Fruit fly (Drosophila melanogaster) whole organism, prepupa: ENCODE data around the gene mAcon1.
A peak's percentile ranks its signal among the peaks of the same experiment; 100 is the strongest.

Experiments
- CG10631 ChIP-seq: fragments of 200-800 bp; sonication (Bioruptor generic); optimal IDR thresholded peaks from 2 replicates; lab custom pipeline; 2016; ENCODE audit warnings: missing biosample characterization, missing genetic modification characterization
- CG10669 ChIP-seq: fragments of 200-800 bp; sonication (Bioruptor generic); optimal IDR thresholded peaks from 3 replicates; lab custom pipeline; 2018; ENCODE audit warnings: missing biosample characterization, mild to moderate bottlenecking, missing genetic modification characterization, moderate library complexity
- CG11294 ChIP-seq: fragments of 200-800 bp; sonication (Bioruptor generic); IDR thresholded peaks from 2 replicates; pipeline ENCODE4 v1.3.6; 2022; ENCODE audit warnings: missing biosample characterization, missing genetic modification characterization
- CG11762 ChIP-seq: fragments of 200-800 bp; sonication (Bioruptor generic); optimal IDR thresholded peaks from 3 replicates; lab custom pipeline; 2016; ENCODE audit warnings: missing biosample characterization, missing genetic modification characterization; ENCODE audit not compliant: insufficient read depth
- CG15336 ChIP-seq: fragments of 200-800 bp; sonication (Bioruptor generic); IDR thresholded peaks from 2 replicates; pipeline ENCODE4 v1.3.6; 2022; ENCODE audit warnings: missing biosample characterization, missing genetic modification characterization
- CG16779 ChIP-seq: fragments of 200-800 bp; sonication (Bioruptor generic); optimal IDR thresholded peaks from 3 replicates; lab custom pipeline; 2017; ENCODE audit warnings: missing biosample characterization, mild to moderate bottlenecking, missing genetic modification characterization
- CG34406 ChIP-seq: fragments of 200-800 bp; sonication (Bioruptor generic); optimal IDR thresholded peaks from 3 replicates; lab custom pipeline; 2016; ENCODE audit warnings: missing biosample characterization, missing genetic modification characterization
- CG4318 ChIP-seq: fragments of 200-800 bp; sonication (Bioruptor generic); optimal IDR thresholded peaks from 3 replicates; lab custom pipeline; 2017; ENCODE audit warnings: missing biosample characterization, mild to moderate bottlenecking, missing genetic modification characterization
- CG6163 ChIP-seq: fragments of 200-800 bp; sonication (Bioruptor generic); IDR thresholded peaks from 3 replicates; pipeline ENCODE4 v1.3.6; 2022; ENCODE audit warnings: missing biosample characterization, missing genetic modification characterization
- CG6276 ChIP-seq: fragments of 200-800 bp; sonication (Bioruptor generic); optimal IDR thresholded peaks from 2 replicates; lab custom pipeline; 2017; ENCODE audit warnings: missing biosample characterization, mild to moderate bottlenecking, missing genetic modification characterization
- CG6792 ChIP-seq: fragments of 200-800 bp; sonication (Bioruptor generic); optimal IDR thresholded peaks from 3 replicates; lab custom pipeline; 2016; ENCODE audit warnings: missing biosample characterization, missing genetic modification characterization
- CG7368 ChIP-seq: fragments of 200-800 bp; sonication (Bioruptor generic); optimal IDR thresholded peaks from 3 replicates; lab custom pipeline; 2016; ENCODE audit warnings: missing biosample characterization, missing genetic modification characterization
- CG8119 ChIP-seq: fragments of 200-800 bp; sonication (Bioruptor generic); IDR thresholded peaks from 3 replicates; pipeline ENCODE4 v1.3.6; 2022; ENCODE audit warnings: missing biosample characterization, missing genetic modification characterization
- CG9139 ChIP-seq: fragments of 200-800 bp; sonication (Bioruptor generic); optimal IDR thresholded peaks from 3 replicates; lab custom pipeline; 2017; ENCODE audit warnings: missing biosample characterization, mild to moderate bottlenecking, missing genetic modification characterization
- Eip75B ChIP-seq: fragments of 200-800 bp; sonication (Bioruptor generic); optimal IDR thresholded peaks from 3 replicates; lab custom pipeline; 2016; ENCODE audit warnings: missing biosample characterization, missing genetic modification characterization
- Eip93F ChIP-seq: fragments of 200-800 bp; sonication (Bioruptor generic); optimal IDR thresholded peaks from 2 replicates; lab custom pipeline; 2016; ENCODE audit warnings: missing biosample characterization, mild to moderate bottlenecking, missing genetic modification characterization
- Ets21C ChIP-seq: fragments of 200-800 bp; sonication (Bioruptor generic); optimal IDR thresholded peaks from 3 replicates; lab custom pipeline; 2016; ENCODE audit warnings: missing biosample characterization, missing genetic modification characterization
- Hr38 ChIP-seq: sonication (Bioruptor generic); optimal IDR thresholded peaks from 2 replicates; lab custom pipeline; 2016; ENCODE audit warnings: missing biosample characterization, missing genetic modification characterization
- Lpt ChIP-seq: fragments of 200-800 bp; sonication (Bioruptor generic); optimal IDR thresholded peaks from 3 replicates; lab custom pipeline; 2016; ENCODE audit warnings: missing biosample characterization, missing genetic modification characterization
- Met ChIP-seq: fragments of 200-800 bp; sonication (Bioruptor generic); optimal IDR thresholded peaks from 3 replicates; lab custom pipeline; 2016; ENCODE audit warnings: missing biosample characterization, missing genetic modification characterization
- Sox14 ChIP-seq: fragments of 200-800 bp; sonication (Bioruptor generic); optimal IDR thresholded peaks from 3 replicates; lab custom pipeline; 2016; ENCODE audit warnings: missing biosample characterization, missing genetic modification characterization
- Sox15 ChIP-seq: fragments of 200-800 bp; sonication (Bioruptor generic); optimal IDR thresholded peaks from 3 replicates; lab custom pipeline; 2016; ENCODE audit warnings: missing biosample characterization, missing genetic modification characterization
- achi ChIP-seq: fragments of 200-800 bp; sonication (Bioruptor generic); optimal IDR thresholded peaks from 3 replicates; lab custom pipeline; 2016; ENCODE audit warnings: missing biosample characterization, missing genetic modification characterization
- acj6 ChIP-seq: fragments of 200-800 bp; sonication (Bioruptor generic); optimal IDR thresholded peaks from 3 replicates; lab custom pipeline; 2016; ENCODE audit warnings: missing biosample characterization, missing genetic modification characterization
- cyc ChIP-seq: fragments of 200-800 bp; sonication (Bioruptor generic); optimal IDR thresholded peaks from 3 replicates; lab custom pipeline; 2016; ENCODE audit warnings: missing biosample characterization, missing genetic modification characterization
- dac ChIP-seq: fragments of 200-800 bp; sonication (Bioruptor generic); optimal IDR thresholded peaks from 2 replicates; lab custom pipeline; 2017; ENCODE audit warnings: missing biosample characterization, mild to moderate bottlenecking, missing genetic modification characterization
- esn ChIP-seq: fragments of 200-800 bp; sonication (Bioruptor generic); optimal IDR thresholded peaks from 2 replicates; lab custom pipeline; 2016; ENCODE audit warnings: missing biosample characterization, mild to moderate bottlenecking, missing genetic modification characterization, moderate library complexity
- fd85E ChIP-seq: fragments of 200-800 bp; sonication (Bioruptor generic); optimal IDR thresholded peaks from 3 replicates; lab custom pipeline; 2016; ENCODE audit warnings: missing biosample characterization, missing genetic modification characterization
- fkh ChIP-seq: fragments of 200-800 bp; sonication (Bioruptor generic); optimal IDR thresholded peaks from 3 replicates; lab custom pipeline; 2017; ENCODE audit warnings: missing biosample characterization, mild to moderate bottlenecking, missing genetic modification characterization, moderate library complexity
- net ChIP-seq: fragments of 200-800 bp; sonication (Bioruptor generic); optimal IDR thresholded peaks from 3 replicates; lab custom pipeline; 2016; ENCODE audit warnings: missing biosample characterization, missing genetic modification characterization
- pdm3 ChIP-seq: fragments of 200-800 bp; sonication (Bioruptor generic); optimal IDR thresholded peaks from 3 replicates; lab custom pipeline; 2016; ENCODE audit warnings: missing biosample characterization, missing genetic modification characterization
- salr ChIP-seq, 2 experiments: fragments of 200-800 bp; sonication (Bioruptor generic); optimal IDR thresholded peaks; 3 replicates each; lab custom pipeline; 2016 to 2018; ENCODE audit warnings: missing biosample characterization in 2 of 2, missing genetic modification characterization in 2 of 2, mild to moderate bottlenecking in 1 of 2
- spab ChIP-seq: fragments of 200-800 bp; sonication (Bioruptor generic); optimal IDR thresholded peaks from 2 replicates; lab custom pipeline; 2017; ENCODE audit warnings: missing biosample characterization, mild to moderate bottlenecking, missing genetic modification characterization, missing genetic modification reagents
- ss ChIP-seq, 2 experiments: fragments of 200-800 bp; sonication (Bioruptor generic); optimal IDR thresholded peaks; 2 replicates in 1 of 2; 3 replicates in 1 of 2; lab custom pipeline; 2017 to 2018; ENCODE audit warnings: mild to moderate bottlenecking in 2 of 2, missing biosample characterization in 2 of 2, missing genetic modification characterization in 2 of 2, moderate library complexity in 1 of 2
- topi ChIP-seq: fragments of 200-800 bp; sonication (Bioruptor generic); optimal IDR thresholded peaks from 3 replicates; lab custom pipeline; 2016; ENCODE audit warnings: missing biosample characterization, missing genetic modification characterization
- vri ChIP-seq: fragments of 200-800 bp; sonication (Bioruptor generic); optimal IDR thresholded peaks from 3 replicates; lab custom pipeline; 2016; ENCODE audit warnings: missing biosample characterization, mild to moderate bottlenecking, missing genetic modification characterization

The mAcon1 gene

dm6 chr2L:21197178-21197577 lies 28.8 kb downstream of the mAcon1 start (continued):
- TF ChIP-seq dac = no peak
- no peak for TF ChIP-seq CG6792 (GFP tag; lab: Kevin White, UChicago)
- no peak for TF ChIP-seq CG7368 (GFP tag; lab: Kevin White, UChicago)
- TF ChIP-seq esn = no peak
- TF ChIP-seq CG9139 (GFP tag; lab: Kevin White, UChicago) = no peak
- TF ChIP-seq Met (GFP tag; lab: Kevin White, UChicago) = peak; percentile 16
- peak; percentile 67; the same call in 2 of the 3 replicates for TF ChIP-seq CG6163 (GFP tag; lab: Robert Waterston, UW)
- TF ChIP-seq CG8119 (GFP tag; lab: Robert Waterston, UW) = 0 out of 3 replicates have a peak, but pooled peaks have one; percentile 43
- TF ChIP-seq CG4318 (GFP tag; lab: Kevin White, UChicago) = peak; percentile 23
- TF ChIP-seq Sox14 (GFP tag; lab: Kevin White, UChicago) = peak; percentile 26
- peak; percentile 35 for TF ChIP-seq acj6 (GFP tag; lab: Kevin White, UChicago)
- peak; percentile 22 for TF ChIP-seq CG10669 (GFP tag; lab: Kevin White, UChicago)
- TF ChIP-seq CG15336 (GFP tag; lab: Robert Waterston, UW) = peak; percentile 49
- TF ChIP-seq achi (GFP tag; lab: Kevin White, UChicago) = peak; percentile 35
- TF ChIP-seq Lpt (GFP tag; lab: Kevin White, UChicago) = peak; percentile 28
- TF ChIP-seq Eip75B = no peak
- peak; percentile 21 for TF ChIP-seq pdm3 (GFP tag; lab: Kevin White, UChicago)
- peak; percentile 48 for TF ChIP-seq net (GFP tag; lab: Kevin White, UChicago)
- TF ChIP-seq, all 60 proteins: peak for 29

DNA sequence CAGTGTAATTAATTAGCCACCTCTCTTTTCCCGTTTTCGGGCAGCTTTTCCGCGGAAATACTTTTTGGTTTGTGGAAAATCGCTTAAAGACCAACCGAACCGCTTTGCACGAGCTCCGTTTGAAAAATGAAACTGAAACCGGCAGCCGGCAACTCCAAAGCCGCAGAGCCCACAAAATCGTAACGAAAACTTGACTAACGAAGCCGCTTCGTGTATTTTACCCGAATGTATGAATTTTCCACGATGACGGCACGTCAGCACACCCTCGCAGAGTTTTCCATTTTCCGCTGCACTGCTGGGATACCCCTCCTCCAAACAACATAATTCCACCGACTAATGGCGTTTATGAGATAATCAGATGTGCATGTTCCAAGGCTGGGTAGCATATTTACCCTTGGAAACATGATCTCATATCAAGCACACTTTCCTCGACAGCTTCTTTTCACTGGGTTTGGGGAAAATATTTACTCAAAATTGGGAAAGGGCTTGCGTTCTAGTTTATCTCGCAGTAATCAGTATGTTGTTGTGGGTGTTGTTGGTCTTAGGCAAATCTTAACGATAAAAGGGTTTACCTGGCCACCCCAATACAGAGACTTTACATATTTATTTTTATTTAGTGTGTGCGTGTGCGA lies 30.4 kb downstream of the mAcon1 start, which contains the start of gene Ret:
Gene Ret, minus strand, starts transcription at position 130 of the 632 bp plus-strand sequence.
- TF ChIP-seq CG6276 (GFP tag; lab: Kevin White, UChicago) = peak; percentile 14
- TF ChIP-seq CG8119 (GFP tag; lab: Robert Waterston, UW) = 0 out of 3 replicates have a peak, but pooled peaks have one; percentile 31
- no peak for TF ChIP-seq Sox15 (GFP tag; lab: Kevin White, UChicago)
- peak; percentile 68 for TF ChIP-seq fkh
- TF ChIP-seq CG15336 (GFP tag; lab: Robert Waterston, UW) = 0 out of 2 replicates have a peak, but pooled peaks have one; percentile 18
- TF ChIP-seq Hr38 (GFP tag; lab: Kevin White, UChicago) = no peak
- TF ChIP-seq, all 60 proteins: peak for 4

DNA sequence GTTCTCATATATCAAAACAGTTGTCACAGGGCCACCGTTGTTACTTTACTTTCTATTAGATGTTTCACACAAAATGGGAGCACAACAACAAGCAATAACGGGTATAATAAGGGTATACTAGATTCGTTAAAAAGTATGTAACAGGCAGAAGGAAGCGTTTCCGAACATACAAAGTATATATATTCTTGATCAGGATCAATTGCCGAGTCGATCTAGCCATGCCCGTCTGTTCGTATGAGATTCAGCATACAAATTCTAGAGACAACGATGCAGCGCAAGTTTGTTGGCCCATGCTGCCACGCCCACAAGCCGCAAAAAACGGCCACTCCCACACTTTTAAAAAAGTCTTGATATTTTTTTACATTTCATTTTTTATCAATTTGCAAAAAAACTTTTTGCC lies 31.9 kb downstream of the mAcon1 start, which contains the start of gene CG31624:
Gene CG31624, minus strand, starts transcription at position 101 of the 400 bp plus-strand sequence.
- TF ChIP-seq Met (GFP tag; lab: Kevin White, UChicago) (no peak), CG11294 (GFP tag; lab: Robert Waterston, UW) (no peak), CG4318 (GFP tag; lab: Kevin White, UChicago) (no peak), Ets21C (GFP tag; lab: Kevin White, UChicago) (no peak), net (GFP tag; lab: Kevin White, UChicago) (no peak), acj6 (GFP tag; lab: Kevin White, UChicago) (no peak), esn (no peak), ss (GFP tag; optimal IDR thresholded peaks at IDR 0.05; lab: Kevin White, UChicago) (no peak), CG34406 (GFP tag; lab: Kevin White, UChicago) (no peak), CG11762 (no peak), CG16779 (no peak), CG10669 (GFP tag; lab: Kevin White, UChicago) (no peak)

DNA sequence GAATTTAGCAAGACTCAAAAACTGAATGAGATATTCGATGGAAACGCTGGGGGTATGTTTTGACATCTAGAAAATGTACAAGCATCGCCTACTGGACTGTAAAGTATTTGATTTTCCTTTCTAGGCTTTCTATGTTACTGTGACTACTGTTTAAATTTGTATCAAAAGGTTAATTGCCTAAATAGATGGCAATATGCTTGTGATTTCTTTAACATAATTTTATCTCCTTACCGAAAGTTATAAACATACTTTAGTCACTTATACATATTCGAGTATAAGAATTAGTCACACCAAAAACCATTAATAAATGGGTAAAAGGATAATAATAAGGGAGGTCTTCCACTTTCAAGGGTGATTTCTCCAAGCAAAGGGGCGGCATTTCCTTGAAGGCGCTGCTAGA lies 34.3 kb downstream of the mAcon1 start, which contains the start of gene CG31988:
Gene CG31988, minus strand, starts transcription at position 101 of the 400 bp plus-strand sequence.
- TF ChIP-seq CG10631 (GFP tag; lab: Kevin White, UChicago) (no peak), dac (no peak), Eip93F (GFP tag; lab: Kevin White, UChicago) (no peak), CG11294 (GFP tag; lab: Robert Waterston, UW) (no peak), achi (GFP tag; lab: Kevin White, UChicago) (no peak), CG10669 (GFP tag; lab: Kevin White, UChicago) (no peak), topi (GFP tag; lab: Kevin White, UChicago) (no peak), CG9139 (GFP tag; lab: Kevin White, UChicago) (no peak), fkh (no peak), Sox14 (GFP tag; lab: Kevin White, UChicago) (no peak), fd85E (GFP tag; lab: Kevin White, UChicago) (no peak), salr (GFP tag; optimal IDR thresholded peaks at IDR 0.05; lab: Kevin White, UChicago) (no peak), CG4318 (GFP tag; lab: Kevin White, UChicago) (no peak), cyc (no peak), esn (no peak), CG6792 (GFP tag; lab: Kevin White, UChicago) (no peak), vri (no peak), spab (no peak)
- TF ChIP-seq, all 60 proteins: peak for 0
